Worm (Caenorhabditis elegans): ENCODE measurements around the gene Y49E10.29.

Y49E10.29 gene

ce11 chrIII:12517674-12518073 is 48.7 kb downstream of the Y49E10.29 start:
- TF ChIP-seq nhr-12 (tag; optimal IDR thresholded peaks at IDR 0.05) (no peak), nhr-25 (tag; optimal IDR thresholded peaks at IDR 0.05) (no peak), nhr-10 (tag; optimal IDR thresholded peaks at IDR 0.05) (no peak), blmp-1 (tag; optimal IDR thresholded peaks at IDR 0.05; ENCODE audit: insufficient read depth) (no peak), mdl-1 (tag; optimal IDR thresholded peaks at IDR 0.05) (no peak), elt-3 (tag; optimal IDR thresholded peaks at IDR 0.05) (no peak), crh-2 (tag; optimal IDR thresholded peaks at IDR 0.05) (no peak), nhr-6 (tag; optimal IDR thresholded peaks at IDR 0.05) (no peak), elt-1 (tag; optimal IDR thresholded peaks at IDR 0.05) (no peak), ceh-16 (tag; optimal IDR thresholded peaks at IDR 0.05) (no peak), nhr-23 (tag; optimal IDR thresholded peaks at IDR 0.05) (no peak), nhr-237 (tag; optimal IDR thresholded peaks at IDR 0.05) (no peak), ztf-4 (tag; optimal IDR thresholded peaks at IDR 0.05) (no peak), sma-3 (GFP tag; optimal IDR thresholded peaks at IDR 0.05) (no peak), lsy-2 (tag; optimal IDR thresholded peaks at IDR 0.05) (no peak), lin-39 (tag; optimal IDR thresholded peaks at IDR 0.05) (no peak), lin-13 (GFP tag; optimal IDR thresholded peaks at IDR 0.05) (no peak), ztf-11 (tag; optimal IDR thresholded peaks at IDR 0.05) (no peak)
